Worm (Caenorhabditis elegans): ENCODE measurements around the gene R08C7.12.
A peak's percentile ranks its signal among the peaks of the same experiment; 100 is the strongest.

The R08C7.12 gene

DNA sequence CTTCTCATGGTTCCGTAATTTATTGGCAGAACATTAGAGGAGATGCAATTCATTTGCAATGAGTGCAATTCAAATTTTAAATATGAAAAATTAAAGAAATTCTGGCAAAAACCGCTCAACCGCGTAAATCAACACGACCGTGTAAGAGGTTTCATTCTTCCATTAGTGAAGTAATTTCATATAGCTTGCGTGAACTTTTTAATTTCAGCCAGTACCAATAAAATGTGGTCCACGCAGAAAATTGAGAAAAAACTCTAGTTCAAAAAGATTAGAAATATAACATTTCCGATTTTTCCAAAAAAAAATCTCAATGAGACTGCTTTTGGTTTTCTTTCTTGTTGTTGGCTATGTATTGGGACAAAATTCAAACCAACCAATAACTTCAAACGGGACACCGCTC is 27.5 kb upstream of the R08C7.12 start, which contains the start of gene clec-175:
clec-175 (plus strand) TSS at position 301 of the 400 bp plus-strand sequence.
- TF ChIP-seq jun-1 (tag; optimal IDR thresholded peaks at IDR 0.05): no peak
- TF ChIP-seq elt-3 (tag; optimal IDR thresholded peaks at IDR 0.05): no peak
- no peak for TF ChIP-seq hmg-11 (tag; optimal IDR thresholded peaks at IDR 0.05)
- TF ChIP-seq nhr-67 (tag; optimal IDR thresholded peaks at IDR 0.05): no peak
- no peak for TF ChIP-seq fkh-10 (GFP tag; optimal IDR thresholded peaks at IDR 0.05)
- TF ChIP-seq ceh-9 (tag; optimal IDR thresholded peaks at IDR 0.05): no peak
- no peak for TF ChIP-seq snpc-4 (tag; optimal IDR thresholded peaks at IDR 0.05)
- TF ChIP-seq nhr-12 (tag; optimal IDR thresholded peaks at IDR 0.05): no peak
- no peak for TF ChIP-seq pqm-1 (tag; optimal IDR thresholded peaks at IDR 0.05)
- no peak for TF ChIP-seq fos-1 (tag; optimal IDR thresholded peaks at IDR 0.05)
- TF ChIP-seq tbx-2 (tag; optimal IDR thresholded peaks at IDR 0.05): no peak
- no peak for TF ChIP-seq ZK546.5 (tag; optimal IDR thresholded peaks at IDR 0.05)
- no peak for TF ChIP-seq nhr-23 (tag; optimal IDR thresholded peaks at IDR 0.05)

DNA sequence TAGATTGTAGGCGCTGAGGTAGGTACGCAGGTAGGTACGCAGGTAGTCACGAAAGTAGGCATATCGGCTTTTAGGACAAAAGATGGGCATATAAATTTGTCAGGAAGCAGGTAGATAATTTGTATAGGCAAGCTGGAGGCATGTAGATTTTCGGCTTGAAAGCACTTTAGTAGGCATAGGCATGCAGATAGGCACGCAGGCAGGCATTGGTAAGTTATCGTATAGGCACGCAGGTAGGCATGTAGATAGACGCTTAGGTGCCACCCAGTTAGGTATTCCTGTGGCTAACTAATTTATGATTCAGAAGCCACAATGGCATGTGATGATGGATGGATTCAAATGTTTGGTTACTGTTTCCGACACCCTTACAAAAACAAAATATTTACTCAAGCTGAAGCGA is 26.5 kb upstream of the R08C7.12 start:
- TF ChIP-seq ZK546.5 (tag; optimal IDR thresholded peaks at IDR 0.05): no peak
- no peak for TF ChIP-seq nhr-12 (tag; optimal IDR thresholded peaks at IDR 0.05)
- no peak for TF ChIP-seq pqm-1 (tag; optimal IDR thresholded peaks at IDR 0.05)

DNA sequence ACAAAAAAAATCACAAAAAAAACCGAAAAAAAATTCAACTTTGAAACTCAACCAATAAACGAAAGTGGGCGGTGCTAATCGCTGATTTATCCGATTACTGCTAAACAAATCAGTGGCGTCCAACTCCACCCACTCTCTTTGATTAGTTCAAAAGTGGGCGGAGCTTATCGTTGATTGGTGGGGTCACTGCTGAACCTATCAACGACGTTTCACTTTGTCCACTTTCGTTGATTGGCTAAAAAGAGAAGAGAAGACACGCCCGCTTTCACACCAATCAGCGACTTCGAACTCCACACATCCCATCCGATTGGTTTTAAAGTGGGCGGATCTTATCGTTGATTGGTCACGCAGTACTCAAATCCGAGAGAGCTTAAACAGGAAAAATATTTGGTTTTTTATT is 25.7 kb upstream of the R08C7.12 start:
- TF ChIP-seq nfya-1 (tag; optimal IDR thresholded peaks at IDR 0.05; ENCODE audit: insufficient read depth) (peak; percentile 93), ceh-82 (tag; optimal IDR thresholded peaks at IDR 0.05) (no peak), fkh-2 (tag; optimal IDR thresholded peaks at IDR 0.05) (no peak), lin-15B (tag; optimal IDR thresholded peaks at IDR 0.05) (peak; percentile 3), nhr-77 (tag; optimal IDR thresholded peaks at IDR 0.05) (no peak), nhr-43 (tag; optimal IDR thresholded peaks at IDR 0.05; ENCODE audit: poor library complexity, severe bottlenecking) (no peak), zag-1 (tag; optimal IDR thresholded peaks at IDR 0.05) (no peak), nhr-25 (tag; optimal IDR thresholded peaks at IDR 0.05) (no peak), lsy-12 (tag; optimal IDR thresholded peaks at IDR 0.05) (no peak), eor-1 (tag; optimal IDR thresholded peaks at IDR 0.05) (no peak), fos-1 (tag; optimal IDR thresholded peaks at IDR 0.05) (no peak), skn-1 (tag; optimal IDR thresholded peaks at IDR 0.05) (no peak)

ce11 chrIV:4429901-4430300 is 19.6 kb upstream of the R08C7.12 start, which contains the start of the genes str-185 and R08C7.5:
TSS of gene str-185 (minus strand) at chrIV:4430001.
TSS of gene R08C7.5 (plus strand) at chrIV:4430229.
- TF ChIP-seq mdl-1 (tag; optimal IDR thresholded peaks at IDR 0.05) (no peak), ceh-28 (tag; optimal IDR thresholded peaks at IDR 0.05) (no peak), tbx-2 (tag; optimal IDR thresholded peaks at IDR 0.05) (no peak), nhr-67 (tag; optimal IDR thresholded peaks at IDR 0.05) (no peak)

DNA sequence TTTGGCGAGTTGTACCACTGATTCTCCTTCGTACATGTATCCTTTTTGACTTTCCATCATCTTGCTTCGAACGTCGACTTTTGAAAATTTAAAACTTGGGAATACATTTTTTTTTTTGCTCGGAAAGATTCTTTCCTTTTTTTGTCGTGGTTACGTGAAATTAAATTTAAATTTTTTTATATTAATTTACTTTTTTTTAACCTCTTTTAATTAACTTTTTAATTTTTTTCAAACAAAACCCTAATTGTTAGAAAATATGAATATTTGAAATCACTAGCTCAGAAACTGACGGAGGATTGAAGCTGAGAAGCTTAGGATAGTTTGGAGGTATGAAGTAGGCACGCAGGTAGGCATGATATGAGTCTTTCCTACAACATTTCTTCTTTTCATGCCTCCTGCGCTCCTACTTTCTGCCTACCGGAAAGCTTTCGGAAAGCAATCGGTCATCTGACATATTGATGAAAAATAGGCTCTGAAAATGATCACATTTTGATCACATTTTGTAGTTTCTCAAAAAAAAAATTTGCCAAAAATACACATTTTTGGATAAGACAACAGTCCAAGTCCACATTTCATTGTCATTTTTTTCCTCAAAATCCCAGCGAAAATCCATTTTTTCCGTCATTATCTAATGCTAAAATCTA is 15.0 kb upstream of the R08C7.12 start, which contains the start of the genes R08C7.8 and R08C7.4:
R08C7.8 (minus strand) TSS at position 101 of the 644 bp plus-strand sequence.
R08C7.4 (plus strand) TSS at position 594 of the 644 bp plus-strand sequence.
- TF ChIP-seq ceh-9 (tag; optimal IDR thresholded peaks at IDR 0.05) (no peak), elt-3 (tag; optimal IDR thresholded peaks at IDR 0.05) (no peak), skn-1 (tag; optimal IDR thresholded peaks at IDR 0.05) (no peak), ceh-16 (tag; optimal IDR thresholded peaks at IDR 0.05) (no peak), nhr-237 (tag; optimal IDR thresholded peaks at IDR 0.05) (no peak), elt-1 (tag; optimal IDR thresholded peaks at IDR 0.05) (no peak), daf-12 (tag; optimal IDR thresholded peaks at IDR 0.05) (no peak), ceh-82 (tag; optimal IDR thresholded peaks at IDR 0.05) (no peak), nfya-1 (tag; optimal IDR thresholded peaks at IDR 0.05; ENCODE audit: insufficient read depth) (no peak), hmg-11 (tag; optimal IDR thresholded peaks at IDR 0.05) (no peak), fos-1 (tag; optimal IDR thresholded peaks at IDR 0.05) (no peak), ZK546.5 (tag; optimal IDR thresholded peaks at IDR 0.05) (no peak), nhr-77 (tag; optimal IDR thresholded peaks at IDR 0.05) (no peak), mdl-1 (tag; optimal IDR thresholded peaks at IDR 0.05) (no peak), ceh-28 (tag; optimal IDR thresholded peaks at IDR 0.05) (no peak), fkh-10 (GFP tag; optimal IDR thresholded peaks at IDR 0.05) (no peak)

ce11 chrIV:4437825-4438224 is 11.7 kb upstream of the R08C7.12 start:
- TF ChIP-seq sea-2 (GFP tag; optimal IDR thresholded peaks at IDR 0.05) (no peak), elt-1 (tag; optimal IDR thresholded peaks at IDR 0.05) (peak; percentile 81), nhr-28 (tag; optimal IDR thresholded peaks at IDR 0.05) (no peak), ceh-16 (tag; optimal IDR thresholded peaks at IDR 0.05) (no peak), mml-1 (tag; optimal IDR thresholded peaks at IDR 0.05) (no peak), nhr-23 (tag; optimal IDR thresholded peaks at IDR 0.05) (peak; percentile 20), ztf-11 (tag; optimal IDR thresholded peaks at IDR 0.05) (no peak)

All from whole organism, L3 larva.